Fruit fly (Drosophila melanogaster) whole organism, adult: Measurements from ENCODE around the gene CG10140.

ENCODE experiments used
- CG11617 ChIP-seq: fragments of 200-800 bp; sonication (Bioruptor generic); optimal IDR thresholded peaks from 2 replicates; lab custom pipeline; 2017; ENCODE audit warnings: mild to moderate bottlenecking, missing biosample characterization, missing genetic modification reagents, missing genetic modification characterization
- CG12768 ChIP-seq: fragments of 200-800 bp; sonication (Bioruptor generic); optimal IDR thresholded peaks from 2 replicates; lab custom pipeline; 2017; ENCODE audit warnings: missing biosample characterization, missing genetic modification characterization, mild to moderate bottlenecking, moderate library complexity, missing genetic modification reagents
- CG14711 ChIP-seq: fragments of 200-800 bp; sonication (Bioruptor generic); optimal IDR thresholded peaks from 2 replicates; lab custom pipeline; 2018; ENCODE audit warnings: missing biosample characterization, mild to moderate bottlenecking, missing genetic modification characterization, moderate library complexity
- CG1620 ChIP-seq: fragments of 200-800 bp; sonication (Bioruptor generic); optimal IDR thresholded peaks from 2 replicates; lab custom pipeline; 2016; ENCODE audit warnings: missing biosample characterization, missing genetic modification characterization
- CG33017 ChIP-seq: fragments of 200-800 bp; sonication (Bioruptor generic); optimal IDR thresholded peaks from 2 replicates; lab custom pipeline; 2018; ENCODE audit warnings: missing biosample characterization, mild to moderate bottlenecking, missing genetic modification characterization, moderate library complexity
- CG5204 ChIP-seq: fragments of 200-800 bp; sonication (Bioruptor generic); optimal IDR thresholded peaks from 2 replicates; lab custom pipeline; 2016; ENCODE audit warnings: missing biosample characterization, missing genetic modification characterization
- CG7045 ChIP-seq: fragments of 200-800 bp; sonication (Bioruptor generic); optimal IDR thresholded peaks from 2 replicates; lab custom pipeline; 2017; ENCODE audit warnings: missing biosample characterization, mild to moderate bottlenecking, missing genetic modification characterization
- CG7101 ChIP-seq: fragments of 200-800 bp; sonication (Bioruptor generic); optimal IDR thresholded peaks from 2 replicates; lab custom pipeline; 2018; ENCODE audit warnings: missing biosample characterization, mild to moderate bottlenecking, missing genetic modification characterization, moderate library complexity
- Clk ChIP-seq: fragments of 200-800 bp; sonication (Bioruptor generic); optimal IDR thresholded peaks from 2 replicates; lab custom pipeline; 2017; ENCODE audit warnings: missing biosample characterization, missing genetic modification characterization
- Crg-1 ChIP-seq: fragments of 200-800 bp; sonication (Bioruptor generic); optimal IDR thresholded peaks from 2 replicates; lab custom pipeline; 2016; ENCODE audit warnings: missing biosample characterization, missing genetic modification characterization
- Hr96 ChIP-seq: fragments of 200-800 bp; sonication (Bioruptor generic); optimal IDR thresholded peaks from 2 replicates; lab custom pipeline; 2016; ENCODE audit warnings: missing biosample characterization, missing genetic modification characterization
- Mnt ChIP-seq: fragments of 200-800 bp; sonication (Bioruptor generic); optimal IDR thresholded peaks from 2 replicates; lab custom pipeline; 2016; ENCODE audit warnings: missing biosample characterization, mild to moderate bottlenecking, missing genetic modification characterization
- bab1 ChIP-seq: fragments of 200-800 bp; sonication (Bioruptor generic); optimal IDR thresholded peaks from 3 replicates; lab custom pipeline; 2019; ENCODE audit warnings: missing biosample characterization, mild to moderate bottlenecking, missing genetic modification characterization, moderate library complexity
- cic ChIP-seq: fragments of 200-800 bp; sonication (Bioruptor generic); optimal IDR thresholded peaks from 2 replicates; lab custom pipeline; 2017; ENCODE audit warnings: missing biosample characterization, mild to moderate bottlenecking, missing genetic modification characterization, moderate library complexity
- cnc ChIP-seq, 2 experiments: fragments of >200 bp; optimal IDR thresholded peaks; 2 replicates each; lab custom pipeline; 2017
- kay ChIP-seq: fragments of 200-800 bp; sonication (Bioruptor generic); peaks from one replicate; lab custom pipeline; 2016; ENCODE audit warnings: missing biosample characterization, missing genetic modification characterization, borderline replicate concordance
- ovo ChIP-seq: fragments of 200-800 bp; sonication (Bioruptor generic); optimal IDR thresholded peaks from 2 replicates; lab custom pipeline; 2016; ENCODE audit warnings: missing biosample characterization, missing genetic modification characterization
- pad ChIP-seq: fragments of 200-800 bp; sonication (Bioruptor generic); optimal IDR thresholded peaks from 3 replicates; lab custom pipeline; 2017; ENCODE audit warnings: missing biosample characterization, missing genetic modification characterization, mild to moderate bottlenecking, moderate library complexity, missing genetic modification reagents
- tj ChIP-seq: fragments of 200-800 bp; sonication (Bioruptor generic); optimal IDR thresholded peaks from 3 replicates; lab custom pipeline; 2017; ENCODE audit warnings: missing biosample characterization, mild to moderate bottlenecking, missing genetic modification characterization, moderate library complexity
- toe ChIP-seq: fragments of 200-800 bp; sonication (Bioruptor generic); optimal IDR thresholded peaks from 2 replicates; lab custom pipeline; 2016; ENCODE audit warnings: missing biosample characterization, missing genetic modification characterization

CG10140 gene

dm6 chr3L:13403141-13403867, 37.0 kb downstream of the CG10140 start:
- no peak for TF ChIP-seq Crg-1
- TF ChIP-seq toe (GFP tag; lab: Kevin White, UChicago), result no peak
- no peak for TF ChIP-seq tj
- no peak for TF ChIP-seq cnc (optimal IDR thresholded peaks at IDR 0.05; lab: Kevin White, UChicago)
- no peak for TF ChIP-seq CG5204 (GFP tag; lab: Kevin White, UChicago)
- TF ChIP-seq CG11617 (GFP tag; lab: Kevin White, UChicago), result no peak
- no peak for TF ChIP-seq pad (GFP tag; lab: Kevin White, UChicago)
- TF ChIP-seq CG7045, result no peak
- no peak for TF ChIP-seq Hr96 (GFP tag; lab: Kevin White, UChicago)
- TF ChIP-seq CG1620 (GFP tag; lab: Kevin White, UChicago), result no peak
- no peak for TF ChIP-seq Mnt (GFP tag; lab: Kevin White, UChicago)
- no peak for TF ChIP-seq ovo
- no peak for TF ChIP-seq cic (GFP tag; lab: Kevin White, UChicago)
- TF ChIP-seq Clk, result no peak
- no peak for TF ChIP-seq kay (GFP tag; lab: Kevin White, UChicago)
- TF ChIP-seq CG7101 (tag; lab: Kevin White, UChicago), result no peak
- TF ChIP-seq bab1, result no peak

- TF ChIP-seq pad (GFP tag; lab: Kevin White, UChicago) (no peak), ovo (no peak), Clk (no peak), CG7045 (no peak), CG7101 (tag; lab: Kevin White, UChicago) (no peak), kay (GFP tag; lab: Kevin White, UChicago) (no peak), CG11617 (GFP tag; lab: Kevin White, UChicago) (no peak), CG12768 (GFP tag; lab: Kevin White, UChicago) (no peak), CG33017 (no peak), toe (GFP tag; lab: Kevin White, UChicago) (no peak), CG14711 (tag; lab: Kevin White, UChicago) (no peak), bab1 (no peak), cnc (optimal IDR thresholded peaks at IDR 0.05; lab: Kevin White, UChicago) (no peak), Crg-1 (no peak), cic (GFP tag; lab: Kevin White, UChicago) (no peak), tj (no peak), CG5204 (GFP tag; lab: Kevin White, UChicago) (no peak), Mnt (GFP tag; lab: Kevin White, UChicago) (no peak)
These were observed 39.3 kb downstream of the CG10140 start, which contains the start of gene sens for dm6 chr3L:13400872-13401418. Gene sens, minus strand, starts transcription at chr3L:13401125.

dm6 chr3L:13397656-13398055, 42.6 kb downstream of the CG10140 start:
- TF ChIP-seq Mnt (GFP tag; lab: Kevin White, UChicago), result no peak
- no peak for TF ChIP-seq cnc (optimal IDR thresholded peaks at IDR 0.05; lab: Kevin White, UChicago)
- TF ChIP-seq CG11617 (GFP tag; lab: Kevin White, UChicago), result no peak
- no peak for TF ChIP-seq CG12768 (GFP tag; lab: Kevin White, UChicago)
- TF ChIP-seq tj, result no peak
- no peak for TF ChIP-seq CG33017
- TF ChIP-seq cic (GFP tag; lab: Kevin White, UChicago), result no peak
- no peak for TF ChIP-seq Clk
- no peak for TF ChIP-seq ovo
- no peak for TF ChIP-seq CG1620 (GFP tag; lab: Kevin White, UChicago)

- no peak for TF ChIP-seq kay (GFP tag; lab: Kevin White, UChicago)
- TF ChIP-seq Mnt (GFP tag; lab: Kevin White, UChicago), result no peak
- no peak for TF ChIP-seq Clk
- no peak for TF ChIP-seq tj
- no peak for TF ChIP-seq CG33017
- no peak for TF ChIP-seq pad (GFP tag; lab: Kevin White, UChicago)
- no peak for TF ChIP-seq CG7101 (tag; lab: Kevin White, UChicago)
- no peak for TF ChIP-seq CG1620 (GFP tag; lab: Kevin White, UChicago)
- TF ChIP-seq CG14711 (tag; lab: Kevin White, UChicago), result no peak
- TF ChIP-seq CG7045, result no peak
- TF ChIP-seq Crg-1, result no peak
These were observed 46.7 kb downstream of the CG10140 start for dm6 chr3L:13393538-13393937.

dm6 chr3L:13389834-13390233, 50.4 kb downstream of the CG10140 start, which contains the start of gene Poc1:
Gene Poc1, minus strand, starts transcription at chr3L:13390006.
- no peak for TF ChIP-seq Hr96 (GFP tag; lab: Kevin White, UChicago)
